Worm (Caenorhabditis elegans) whole organism, L3 larva: ENCODE data around the gene C27H5.6.
A peak's percentile ranks its signal among the peaks of the same experiment; 100 is the strongest.

Experiments
- R02D3.7 ChIP-seq: fragments of 150-350 bp; optimal IDR thresholded peaks from 2 replicates; lab custom pipeline; 2014; ENCODE audit warnings: missing biosample characterization, missing genetic modification characterization
- aly-2 ChIP-seq: fragments of 150-350 bp; optimal IDR thresholded peaks from 2 replicates; lab custom pipeline; 2014; ENCODE audit warnings: missing biosample characterization, missing genetic modification characterization
- ama-1 ChIP-seq: fragments of 150-350 bp; optimal IDR thresholded peaks from 2 replicates; lab custom pipeline; 2018
- ceh-16 ChIP-seq: sonication (generic microtip); optimal IDR thresholded peaks from 2 replicates; lab custom pipeline; 2017; ENCODE audit warnings: missing biosample characterization, missing genetic modification characterization
- ceh-28 ChIP-seq: fragments of 150-350 bp; optimal IDR thresholded peaks from 2 replicates; lab custom pipeline; 2014; ENCODE audit warnings: missing biosample characterization, missing genetic modification reagents, missing genetic modification characterization
- ceh-82 ChIP-seq: fragments of 150-350 bp; optimal IDR thresholded peaks from 2 replicates; lab custom pipeline; 2014; ENCODE audit warnings: missing biosample characterization, missing genetic modification characterization
- ceh-9 ChIP-seq: sonication (generic microtip); optimal IDR thresholded peaks from 2 replicates; lab custom pipeline; 2018; ENCODE audit warnings: missing biosample characterization, missing genetic modification characterization
- egl-5 ChIP-seq: fragments of 150-350 bp; optimal IDR thresholded peaks from 2 replicates; lab custom pipeline; 2017; ENCODE audit warnings: missing biosample characterization, missing genetic modification reagents, missing genetic modification characterization, inconsistent platforms
- elt-2 ChIP-seq: sonication (generic microtip); optimal IDR thresholded peaks from 2 replicates; lab custom pipeline; 2016; ENCODE audit warnings: missing genetic modification reagents, mild to moderate bottlenecking, missing genetic modification characterization, missing compliant biosample characterization
- eor-1 ChIP-seq, 2 experiments: fragments of 150-350 bp; optimal IDR thresholded peaks; 2 replicates each; lab custom pipeline; 2014 to 2018; ENCODE audit warnings: missing biosample characterization in 2 of 2, missing genetic modification characterization in 2 of 2
- fkh-10 ChIP-seq: sonication (generic microtip); optimal IDR thresholded peaks from 2 replicates; lab custom pipeline; 2017; ENCODE audit warnings: missing biosample characterization, missing genetic modification reagents, missing genetic modification characterization
- fos-1 ChIP-seq: fragments of 150-350 bp; optimal IDR thresholded peaks from 2 replicates; lab custom pipeline; 2014; ENCODE audit warnings: missing biosample characterization, missing genetic modification characterization
- hmg-11 ChIP-seq: sonication (generic microtip); optimal IDR thresholded peaks from 2 replicates; lab custom pipeline; 2016; ENCODE audit warnings: missing genetic modification characterization, missing compliant biosample characterization
- jun-1 ChIP-seq: fragments of 150-350 bp; optimal IDR thresholded peaks from 2 replicates; lab custom pipeline; 2014; ENCODE audit warnings: missing biosample characterization, missing genetic modification reagents, missing genetic modification characterization
- lin-15B ChIP-seq: fragments of 150-350 bp; optimal IDR thresholded peaks from 2 replicates; lab custom pipeline; 2014; ENCODE audit warnings: missing biosample characterization, missing genetic modification characterization
- lin-39 ChIP-seq: fragments of 150-350 bp; optimal IDR thresholded peaks from 2 replicates; lab custom pipeline; 2018; ENCODE audit warnings: missing biosample characterization, missing genetic modification reagents, missing genetic modification characterization
- mdl-1 ChIP-seq: fragments of 150-350 bp; optimal IDR thresholded peaks from 2 replicates; lab custom pipeline; 2014; ENCODE audit warnings: missing biosample characterization, missing genetic modification characterization
- nfya-1 ChIP-seq: sonication (generic microtip); optimal IDR thresholded peaks from 2 replicates; lab custom pipeline; 2017; ENCODE audit warnings: missing genetic modification characterization, mild to moderate bottlenecking, missing compliant biosample characterization, antibody characterized with exemption, moderate library complexity; ENCODE audit not compliant: insufficient read depth
- nhr-23 ChIP-seq: fragments of 150-350 bp; optimal IDR thresholded peaks from 2 replicates; lab custom pipeline; 2014; ENCODE audit warnings: missing biosample characterization, missing genetic modification reagents, missing genetic modification characterization
- nhr-25 ChIP-seq: sonication (generic microtip); optimal IDR thresholded peaks from 2 replicates; lab custom pipeline; 2017; ENCODE audit warnings: missing biosample characterization, missing genetic modification characterization
- nhr-28 ChIP-seq: fragments of 150-350 bp; optimal IDR thresholded peaks from 2 replicates; lab custom pipeline; 2014; ENCODE audit warnings: missing biosample characterization, missing genetic modification characterization
- nhr-43 ChIP-seq: sonication (generic microtip); optimal IDR thresholded peaks from 2 replicates; lab custom pipeline; 2016; ENCODE audit warnings: mild to moderate bottlenecking, missing genetic modification characterization, missing compliant biosample characterization; ENCODE audit not compliant: poor library complexity, severe bottlenecking
- nhr-67 ChIP-seq: fragments of 150-350 bp; optimal IDR thresholded peaks from 2 replicates; lab custom pipeline; 2014; ENCODE audit warnings: missing biosample characterization, missing genetic modification characterization
- nhr-77 ChIP-seq: fragments of 150-350 bp; optimal IDR thresholded peaks from 2 replicates; lab custom pipeline; 2014; ENCODE audit warnings: missing biosample characterization, missing genetic modification characterization
- pha-4 ChIP-seq: fragments of 150-350 bp; optimal IDR thresholded peaks from 2 replicates; lab custom pipeline; 2014; ENCODE audit warnings: missing biosample characterization, missing genetic modification reagents, missing genetic modification characterization
- pqm-1 ChIP-seq: fragments of 150-350 bp; optimal IDR thresholded peaks from 2 replicates; lab custom pipeline; 2017; ENCODE audit warnings: missing biosample characterization, missing genetic modification characterization, inconsistent platforms
- skn-1 ChIP-seq: fragments of 150-350 bp; optimal IDR thresholded peaks from 2 replicates; lab custom pipeline; 2014; ENCODE audit warnings: missing biosample characterization, missing genetic modification characterization
- snpc-4 ChIP-seq: fragments of 150-350 bp; optimal IDR thresholded peaks from 2 replicates; lab custom pipeline; 2014; ENCODE audit warnings: missing biosample characterization, missing genetic modification characterization
- tbx-2 ChIP-seq: sonication (generic microtip); optimal IDR thresholded peaks from 2 replicates; lab custom pipeline; 2016; ENCODE audit warnings: mild to moderate bottlenecking, missing genetic modification characterization, missing compliant biosample characterization
- unc-39 ChIP-seq: sonication (generic microtip); optimal IDR thresholded peaks from 4 replicates; lab custom pipeline; 2017; ENCODE audit warnings: missing biosample characterization, missing genetic modification characterization
- unc-62 ChIP-seq: fragments of 150-350 bp; sonication (generic microtip); optimal IDR thresholded peaks from 4 replicates; lab custom pipeline; 2014; ENCODE audit warnings: missing biosample characterization, missing genetic modification reagents, missing genetic modification characterization
- zag-1 ChIP-seq: fragments of 150-350 bp; optimal IDR thresholded peaks from 2 replicates; lab custom pipeline; 2014; ENCODE audit warnings: missing biosample characterization, missing genetic modification characterization
- ztf-11 ChIP-seq: fragments of 150-350 bp; optimal IDR thresholded peaks from 2 replicates; lab custom pipeline; 2014; ENCODE audit warnings: missing biosample characterization, missing genetic modification characterization
- ztf-4 ChIP-seq: fragments of 150-350 bp; optimal IDR thresholded peaks from 2 replicates; lab custom pipeline; 2014; ENCODE audit warnings: missing biosample characterization, missing genetic modification characterization

The C27H5.6 gene

ce11 chrII:7183493-7184272 is 3.3 kb downstream of the C27H5.6 start, which contains the start of gene pdl-1:
TSS of gene pdl-1 (plus strand) at chrII:7183801.
- TF ChIP-seq lin-15B (tag; lab: Kevin White, UChicago) (peak; percentile 14), lin-39 (peak; percentile 68), nhr-43 (tag; lab: Kevin White, UChicago) (peak; percentile 75), pha-4 (peak; percentile 87), ztf-11 (tag; lab: Kevin White, UChicago) (no peak), nhr-77 (peak; percentile 27), fos-1 (tag; lab: Kevin White, UChicago) (no peak), skn-1 (peak; percentile 6), R02D3.7 (tag; lab: Kevin White, UChicago) (peak; percentile 16), aly-2 (tag; lab: Kevin White, UChicago) (no peak), ama-1 (lab: Kevin White, UChicago) (peak; percentile 69), pqm-1 (tag; lab: Kevin White, UChicago) (peak; percentile 11), elt-2 (tag; lab: Kevin White, UChicago) (peak; percentile 36), nfya-1 (peak; percentile 68), nhr-67 (tag; lab: Kevin White, UChicago) (no peak), snpc-4 (peak; percentile 60), ztf-4 (tag; lab: Kevin White, UChicago) (peak; percentile 72), jun-1 (tag; lab: Kevin White, UChicago) (peak; percentile 15), egl-5 (tag; lab: Kevin White, UChicago) (peak; percentile 25), tbx-2 (peak; percentile 62), unc-39 (tag; lab: Kevin White, UChicago) (no peak), ceh-82 (peak; percentile 59)

ce11 chrII:7182630-7183029 is 4.4 kb downstream of the C27H5.6 start:
- TF ChIP-seq fkh-10 (GFP tag; lab: Kevin White, UChicago): peak; percentile 72
- no peak for TF ChIP-seq nhr-25
- peak; percentile 58 for TF ChIP-seq nfya-1
- peak; percentile 57 for TF ChIP-seq hmg-11 (tag; lab: Kevin White, UChicago)

- TF ChIP-seq fos-1 (tag; lab: Kevin White, UChicago): no peak
- TF ChIP-seq eor-1 (tag; optimal IDR thresholded peaks at IDR 0.05; lab: Kevin White, UChicago): no peak
- TF ChIP-seq nhr-23: no peak
- no peak for TF ChIP-seq ceh-28 (tag; lab: Kevin White, UChicago)
- no peak for TF ChIP-seq nhr-43 (tag; lab: Kevin White, UChicago)
- peak; percentile 15 for TF ChIP-seq fkh-10 (GFP tag; lab: Kevin White, UChicago)
Observed at ce11 chrII:7176108-7176507, 10.9 kb downstream of the C27H5.6 start.

ce11 chrII:7174843-7175242 is 12.2 kb downstream of the C27H5.6 start, which contains the start of gene glc-4:
TSS of gene glc-4 (minus strand) at chrII:7174943.
- no peak for TF ChIP-seq ceh-16 (tag; lab: Kevin White, UChicago)
- no peak for TF ChIP-seq snpc-4
- no peak for TF ChIP-seq ceh-9 (tag; lab: Kevin White, UChicago)
- TF ChIP-seq fos-1 (tag; lab: Kevin White, UChicago): no peak
- no peak for TF ChIP-seq skn-1
- no peak for TF ChIP-seq ama-1 (lab: Kevin White, UChicago)
- no peak for TF ChIP-seq mdl-1 (tag; lab: Kevin White, UChicago)
- TF ChIP-seq pqm-1 (tag; lab: Kevin White, UChicago): no peak
- no peak for TF ChIP-seq unc-62 (GFP tag; lab: Kevin White, UChicago)
- no peak for TF ChIP-seq aly-2 (tag; lab: Kevin White, UChicago)
- TF ChIP-seq zag-1 (tag; lab: Kevin White, UChicago): no peak
- TF ChIP-seq nhr-25: no peak
- TF ChIP-seq nhr-28: no peak
